Worm (Caenorhabditis elegans) whole organism, L4 larva: Measurements from ENCODE around the gene unc-52.

ENCODE experiments used
- F37D6.2 ChIP-seq: sonication (generic microtip); optimal IDR thresholded peaks from 2 replicates; lab custom pipeline; 2016; ENCODE audit warnings: mild to moderate bottlenecking, missing genetic modification characterization, missing compliant biosample characterization
- ama-1 ChIP-seq: fragments of 150-350 bp; optimal IDR thresholded peaks from 2 replicates; lab custom pipeline; 2014; ENCODE audit warnings: inconsistent platforms, mixed read lengths
- daf-12 ChIP-seq: fragments of 150-350 bp; optimal IDR thresholded peaks from 2 replicates; lab custom pipeline; 2014; ENCODE audit warnings: missing biosample characterization, missing genetic modification reagents, missing genetic modification characterization
- duxl-1 ChIP-seq: sonication (generic microtip); optimal IDR thresholded peaks from 2 replicates; lab custom pipeline; 2016; ENCODE audit warnings: mild to moderate bottlenecking, missing genetic modification characterization, moderate library complexity, missing compliant biosample characterization; ENCODE audit not compliant: poor library complexity
- fos-1 ChIP-seq: fragments of 150-350 bp; optimal IDR thresholded peaks from 2 replicates; lab custom pipeline; 2014; ENCODE audit warnings: missing biosample characterization, missing genetic modification characterization
- lin-29 ChIP-seq: fragments of 200-800 bp; sonication (Bioruptor generic); IDR thresholded peaks from 2 replicates; pipeline ENCODE4 v1.3.6; 2022; ENCODE audit warnings: missing genetic modification reagents, missing genetic modification characterization, missing compliant biosample characterization
- lin-39 ChIP-seq: fragments of 150-350 bp; optimal IDR thresholded peaks from 2 replicates; lab custom pipeline; 2014; ENCODE audit warnings: missing biosample characterization, missing genetic modification reagents, missing genetic modification characterization
- lir-3 ChIP-seq: sonication (generic microtip); optimal IDR thresholded peaks from 2 replicates; lab custom pipeline; 2016; ENCODE audit warnings: mild to moderate bottlenecking, missing genetic modification characterization, missing compliant biosample characterization
- lsy-2 ChIP-seq, 2 experiments: fragments of 150-350 bp in 1 of 2; sonication (generic microtip) in 1 of 2; optimal IDR thresholded peaks; 2 replicates each; lab custom pipeline; 2014 to 2017; ENCODE audit warnings: missing biosample characterization in 2 of 2, missing genetic modification characterization in 2 of 2
- mdl-1 ChIP-seq, 2 experiments: fragments of 150-350 bp in 1 of 2; sonication (generic microtip) in 1 of 2; optimal IDR thresholded peaks; 2 replicates each; lab custom pipeline; 2014 to 2017; ENCODE audit warnings: missing biosample characterization in 2 of 2, missing genetic modification characterization in 2 of 2
- nhr-111 ChIP-seq: fragments of 200-800 bp; sonication (Bioruptor generic); optimal IDR thresholded peaks from 2 replicates; lab custom pipeline; 2018; ENCODE audit warnings: mild to moderate bottlenecking, missing genetic modification characterization, missing compliant biosample characterization
- pha-4 ChIP-seq, 2 experiments: fragments of 150-350 bp in 1 of 2; fragments of 200-800 bp in 1 of 2; sonication (Bioruptor generic) in 1 of 2; IDR thresholded peaks in 1 of 2; optimal IDR thresholded peaks in 1 of 2; 2 replicates each; pipeline versions ENCODE4 v1.3.6 to Lab custom; 2014 to 2022; ENCODE audit warnings: missing genetic modification characterization in 2 of 2, missing genetic modification reagents in 2 of 2, missing biosample characterization in 1 of 2, missing compliant biosample characterization in 1 of 2
- skn-1 ChIP-seq: fragments of 150-350 bp; optimal IDR thresholded peaks from 2 replicates; lab custom pipeline; 2014; ENCODE audit warnings: missing biosample characterization, missing genetic modification characterization
- zag-1 ChIP-seq: fragments of 150-350 bp; optimal IDR thresholded peaks from 2 replicates; lab custom pipeline; 2014; ENCODE audit warnings: missing biosample characterization, missing genetic modification characterization

DNA sequence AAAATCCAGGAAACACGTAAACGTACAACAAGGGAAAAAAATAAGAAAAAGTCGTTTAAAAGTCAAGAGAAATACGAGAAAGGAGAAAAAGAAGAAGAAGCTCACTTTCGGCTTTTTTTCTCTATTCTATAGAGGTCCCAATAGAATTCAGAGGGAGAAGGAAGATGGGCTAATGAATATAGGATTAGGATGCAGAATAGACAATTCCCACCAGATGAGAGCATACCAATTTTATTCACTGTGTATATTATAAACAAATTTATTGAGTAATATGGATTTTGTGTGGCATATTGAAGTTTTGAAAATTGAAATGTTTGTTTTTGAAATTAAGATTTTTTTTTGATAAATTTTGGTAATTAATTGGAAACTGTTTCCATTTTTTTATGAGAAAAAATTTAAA is 39.8 kb downstream of the unc-52 start:
- TF ChIP-seq lin-29 (GFP tag; lab: Robert Waterston, UW), result no peak
- no peak for TF ChIP-seq daf-12 (tag; lab: Kevin White, UChicago)
- no peak for TF ChIP-seq fos-1 (tag; lab: Kevin White, UChicago)
- no peak for TF ChIP-seq ama-1
- no peak for TF ChIP-seq pha-4 (GFP tag; IDR thresholded peaks at IDR 0.05; lab: Robert Waterston, UW)
- no peak for TF ChIP-seq pha-4 (tag; optimal IDR thresholded peaks at IDR 0.05; lab: Kevin White, UChicago)
- TF ChIP-seq duxl-1 (tag; lab: Kevin White, UChicago), result no peak
- TF ChIP-seq lir-3 (tag; lab: Kevin White, UChicago), result no peak
- no peak for TF ChIP-seq lsy-2 (tag; optimal IDR thresholded peaks at IDR 0.05; lab: Kevin White, UChicago)
- TF ChIP-seq mdl-1 (tag; optimal IDR thresholded peaks at IDR 0.05; lab: Kevin White, UChicago), result no peak
- no peak for TF ChIP-seq skn-1 (tag; lab: Kevin White, UChicago)
- no peak for TF ChIP-seq zag-1 (tag; lab: Kevin White, UChicago)
- no peak for TF ChIP-seq lin-39 (tag; lab: Kevin White, UChicago)
- no peak for TF ChIP-seq nhr-111 (GFP tag; lab: Kevin White, UChicago)
- no peak for TF ChIP-seq F37D6.2 (tag; lab: Kevin White, UChicago)
